Fruit fly (Drosophila melanogaster): ENCODE results near the gene alt.

The alt gene

dm6 chr3R:17703691-17704537 is 21.6 kb upstream of the alt start (continued):
- TF ChIP-seq insv (GFP tag; optimal IDR thresholded peaks at IDR 0.05) (peak; percentile 68 to 72), CG10543 (GFP tag; optimal IDR thresholded peaks at IDR 0.05) (peak; percentile 98), Lpt (GFP tag; optimal IDR thresholded peaks at IDR 0.05) (no peak), CG4617 (GFP tag; optimal IDR thresholded peaks at IDR 0.05; ENCODE audit: borderline replicate concordance) (peak; percentile 99), caup (GFP tag; optimal IDR thresholded peaks at IDR 0.05; ENCODE audit: severe bottlenecking) (peak; percentile 99), wek (GFP tag; optimal IDR thresholded peaks at IDR 0.05) (peak; percentile 92), exex (tag; optimal IDR thresholded peaks at IDR 0.05) (peak; percentile 88), CG6254 (GFP tag; optimal IDR thresholded peaks at IDR 0.05) (peak; percentile 98), CG14441 (GFP tag; IDR thresholded peaks at IDR 0.05) (peak; percentile 99), fd102C (GFP tag; optimal IDR thresholded peaks at IDR 0.05) (peak; percentile 76), CG18619 (GFP tag; optimal IDR thresholded peaks at IDR 0.05) (peak; percentile 99), CG11247 (GFP tag; IDR thresholded peaks at IDR 0.05) (peak; percentile 98), CG12071 (GFP tag; optimal IDR thresholded peaks at IDR 0.05) (peak; percentile 99), Dek (tag; optimal IDR thresholded peaks at IDR 0.05) (peak; percentile 98), pfk (GFP tag; optimal IDR thresholded peaks at IDR 0.05) (peak; percentile 89), stc (GFP tag; IDR thresholded peaks at IDR 0.05) (peak; percentile 99), Stat92E (GFP tag; optimal IDR thresholded peaks at IDR 0.05) (peak in 1 of 3 experiments; percentile 96), CG3726 (GFP tag; IDR thresholded peaks at IDR 0.05) (peak; percentile 99), Blimp-1 (GFP tag; optimal IDR thresholded peaks at IDR 0.05) (peak; percentile 98), cas (GFP tag; IDR thresholded peaks at IDR 0.05) (peak; percentile 97), slbo (GFP tag; IDR thresholded peaks at IDR 0.05) (peak; percentile 99), CG14965 (GFP tag; optimal IDR thresholded peaks at IDR 0.05; ENCODE audit: borderline replicate concordance) (peak; percentile 92), CG1647 (GFP tag; optimal IDR thresholded peaks at IDR 0.05) (peak; percentile 99), Deaf1 (tag; optimal IDR thresholded peaks at IDR 0.05) (peak; percentile 95), NC2α (GFP tag; optimal IDR thresholded peaks at IDR 0.05) (peak; percentile 99), bab2 (GFP tag; optimal IDR thresholded peaks at IDR 0.05) (peak; percentile 99), CkIIα-i1 (GFP tag; IDR thresholded peaks at IDR 0.05) (peak; percentile 96), CG10274 (GFP tag; optimal IDR thresholded peaks at IDR 0.05) (peak; percentile 93), CG1603 (tag; optimal IDR thresholded peaks at IDR 0.05) (peak; percentile 98), CG12659 (GFP tag; optimal IDR thresholded peaks at IDR 0.05) (peak; percentile 99), Dp (GFP tag; optimal IDR thresholded peaks at IDR 0.05) (peak; percentile 31), tna (GFP tag; IDR thresholded peaks at IDR 0.05; ENCODE audit: partially characterized antibody) (no peak), pita (GFP tag; optimal IDR thresholded peaks at IDR 0.05) (no peak), CG13296 (GFP tag; optimal IDR thresholded peaks at IDR 0.05) (peak; percentile 96), Pdp1 (GFP tag; optimal IDR thresholded peaks at IDR 0.05) (peak; percentile 98 to 99), eve (GFP tag; optimal IDR thresholded peaks at IDR 0.05) (no peak), Hand (GFP tag; optimal IDR thresholded peaks at IDR 0.05) (peak; percentile 97), kni (GFP tag; optimal IDR thresholded peaks at IDR 0.05) (peak; percentile 89), Xrp1 (GFP tag; IDR thresholded peaks at IDR 0.05) (peak; percentile 99), jumu (GFP tag; optimal IDR thresholded peaks at IDR 0.05) (peak; percentile 99), Mes4 (GFP tag; optimal IDR thresholded peaks at IDR 0.05) (peak; percentile 99), CG11456 (GFP tag; IDR thresholded peaks at IDR 0.05) (peak; percentile 99), CG7928 (GFP tag; optimal IDR thresholded peaks at IDR 0.05) (peak; percentile 81), Optix (GFP tag; IDR thresholded peaks at IDR 0.05) (peak; percentile 99), CG3065 (GFP tag; optimal IDR thresholded peaks at IDR 0.05) (peak; percentile 98), YL-1 (GFP tag; optimal IDR thresholded peaks at IDR 0.05) (peak; percentile 98), Drgx (GFP tag; IDR thresholded peaks at IDR 0.05) (peak; percentile 100)
